Fruit fly (Drosophila melanogaster) whole organism, pupa: ENCODE data around the gene CG42512.
A peak's percentile ranks its signal among the peaks of the same experiment; 100 is the strongest.

Source experiments
- CG10348 ChIP-seq: fragments of 200-800 bp; sonication (Bioruptor generic); IDR thresholded peaks from 2 replicates; pipeline ENCODE4 v1.3.6; 2022; ENCODE audit warnings: missing biosample characterization, missing genetic modification characterization
- CG13204 ChIP-seq: fragments of 200-800 bp; sonication (Bioruptor generic); optimal IDR thresholded peaks from 2 replicates; lab custom pipeline; 2018; ENCODE audit warnings: missing biosample characterization, mild to moderate bottlenecking, missing genetic modification characterization, moderate library complexity
- CG15710 ChIP-seq: fragments of 200-800 bp; sonication (Bioruptor generic); optimal IDR thresholded peaks from 2 replicates; lab custom pipeline; 2018; ENCODE audit warnings: missing biosample characterization, mild to moderate bottlenecking, missing genetic modification characterization, moderate library complexity
- CG17806 ChIP-seq: fragments of 200-800 bp; sonication (Bioruptor generic); optimal IDR thresholded peaks from 2 replicates; lab custom pipeline; 2018; ENCODE audit warnings: missing biosample characterization, mild to moderate bottlenecking, missing genetic modification characterization, moderate library complexity
- CG32121 ChIP-seq: fragments of 200-800 bp; sonication (Bioruptor generic); IDR thresholded peaks from 2 replicates; pipeline ENCODE4 v1.3.6; 2022; ENCODE audit warnings: missing biosample characterization, missing genetic modification characterization
- CG8301 ChIP-seq: fragments of 200-800 bp; sonication (Bioruptor generic); optimal IDR thresholded peaks from 2 replicates; lab custom pipeline; 2018; ENCODE audit warnings: missing biosample characterization, mild to moderate bottlenecking, missing genetic modification characterization
- CG9948 ChIP-seq: fragments of 200-800 bp; sonication (Bioruptor generic); optimal IDR thresholded peaks from 2 replicates; lab custom pipeline; 2018; ENCODE audit warnings: missing biosample characterization, mild to moderate bottlenecking, missing genetic modification characterization, moderate library complexity
- D1 ChIP-seq: fragments of 200-800 bp; sonication (Bioruptor generic); optimal IDR thresholded peaks from 2 replicates; lab custom pipeline; 2018; ENCODE audit warnings: missing biosample characterization, mild to moderate bottlenecking, missing genetic modification characterization, moderate library complexity
- EcR ChIP-seq: fragments of 200-800 bp; sonication (Bioruptor generic); optimal IDR thresholded peaks from 3 replicates; lab custom pipeline; 2019; ENCODE audit warnings: missing biosample characterization, missing genetic modification characterization, mild to moderate bottlenecking, moderate library complexity, missing genetic modification reagents
- Snoo ChIP-seq: fragments of 200-800 bp; sonication (Bioruptor generic); optimal IDR thresholded peaks from 3 replicates; lab custom pipeline; 2017; ENCODE audit warnings: missing biosample characterization, mild to moderate bottlenecking, missing genetic modification characterization, inconsistent platforms
- fd96Ca ChIP-seq: fragments of 200-800 bp; sonication (Bioruptor generic); IDR thresholded peaks from 3 replicates; pipeline ENCODE4 v1.3.6; 2022; ENCODE audit warnings: missing biosample characterization, missing genetic modification characterization
- gl ChIP-seq: fragments of 200-800 bp; sonication (Bioruptor generic); optimal IDR thresholded peaks from 2 replicates; lab custom pipeline; 2018; ENCODE audit warnings: missing biosample characterization, mild to moderate bottlenecking, missing genetic modification characterization

DNA sequence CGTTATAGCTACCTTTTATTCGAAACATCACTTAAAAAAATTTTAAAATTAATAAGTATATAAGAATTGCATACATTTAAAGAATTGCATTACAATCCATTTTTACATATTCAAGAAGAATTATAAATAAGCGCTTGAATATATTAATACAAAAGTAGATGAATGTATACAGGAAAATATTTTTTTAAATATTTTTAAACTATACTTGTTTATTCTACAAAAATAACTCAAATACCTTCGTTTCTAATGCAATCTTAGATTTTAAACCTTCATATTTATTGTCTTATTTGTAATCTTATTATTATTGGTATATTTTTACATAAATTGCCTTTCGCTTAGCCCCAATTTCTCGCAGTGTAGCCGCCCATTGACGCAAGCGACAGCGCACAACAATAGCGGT lies 26.0 kb downstream of the CG42512 start:
- TF ChIP-seq CG13204 (GFP tag; lab: Kevin White, UChicago) (no peak), gl (no peak), CG15710 (tag; lab: Kevin White, UChicago) (peak; percentile 20), Snoo (tag; lab: Kevin White, UChicago) (peak; percentile 13), CG8301 (tag; lab: Kevin White, UChicago) (no peak), CG9948 (tag; lab: Kevin White, UChicago) (peak; percentile 25), EcR (GFP tag; lab: Kevin White, UChicago) (no peak), CG32121 (GFP tag; lab: Robert Waterston, UW) (no peak), CG17806 (tag; lab: Kevin White, UChicago) (no peak), fd96Ca (GFP tag; lab: Robert Waterston, UW) (no peak), CG10348 (GFP tag; lab: Robert Waterston, UW) (no peak), D1 (tag; lab: Kevin White, UChicago) (no peak)
